Fruit fly (Drosophila melanogaster) whole organism, adult: ENCODE data around the gene Phs.

ENCODE experiments used
- CG11617 ChIP-seq: fragments of 200-800 bp; sonication (Bioruptor generic); optimal IDR thresholded peaks from 2 replicates; lab custom pipeline; 2017; ENCODE audit warnings: mild to moderate bottlenecking, missing biosample characterization, missing genetic modification reagents, missing genetic modification characterization
- CG12768 ChIP-seq: fragments of 200-800 bp; sonication (Bioruptor generic); optimal IDR thresholded peaks from 2 replicates; lab custom pipeline; 2017; ENCODE audit warnings: missing biosample characterization, missing genetic modification characterization, mild to moderate bottlenecking, moderate library complexity, missing genetic modification reagents
- CG14711 ChIP-seq: fragments of 200-800 bp; sonication (Bioruptor generic); optimal IDR thresholded peaks from 2 replicates; lab custom pipeline; 2018; ENCODE audit warnings: missing biosample characterization, mild to moderate bottlenecking, missing genetic modification characterization, moderate library complexity
- CG1620 ChIP-seq: fragments of 200-800 bp; sonication (Bioruptor generic); optimal IDR thresholded peaks from 2 replicates; lab custom pipeline; 2016; ENCODE audit warnings: missing biosample characterization, missing genetic modification characterization
- CG33017 ChIP-seq: fragments of 200-800 bp; sonication (Bioruptor generic); optimal IDR thresholded peaks from 2 replicates; lab custom pipeline; 2018; ENCODE audit warnings: missing biosample characterization, mild to moderate bottlenecking, missing genetic modification characterization, moderate library complexity
- CG5204 ChIP-seq: fragments of 200-800 bp; sonication (Bioruptor generic); optimal IDR thresholded peaks from 2 replicates; lab custom pipeline; 2016; ENCODE audit warnings: missing biosample characterization, missing genetic modification characterization
- CG7045 ChIP-seq: fragments of 200-800 bp; sonication (Bioruptor generic); optimal IDR thresholded peaks from 2 replicates; lab custom pipeline; 2017; ENCODE audit warnings: missing biosample characterization, mild to moderate bottlenecking, missing genetic modification characterization
- CG7101 ChIP-seq: fragments of 200-800 bp; sonication (Bioruptor generic); optimal IDR thresholded peaks from 2 replicates; lab custom pipeline; 2018; ENCODE audit warnings: missing biosample characterization, mild to moderate bottlenecking, missing genetic modification characterization, moderate library complexity
- Clk ChIP-seq: fragments of 200-800 bp; sonication (Bioruptor generic); optimal IDR thresholded peaks from 2 replicates; lab custom pipeline; 2017; ENCODE audit warnings: missing biosample characterization, missing genetic modification characterization
- Crg-1 ChIP-seq: fragments of 200-800 bp; sonication (Bioruptor generic); optimal IDR thresholded peaks from 2 replicates; lab custom pipeline; 2016; ENCODE audit warnings: missing biosample characterization, missing genetic modification characterization
- Hr96 ChIP-seq: fragments of 200-800 bp; sonication (Bioruptor generic); optimal IDR thresholded peaks from 2 replicates; lab custom pipeline; 2016; ENCODE audit warnings: missing biosample characterization, missing genetic modification characterization
- Mnt ChIP-seq: fragments of 200-800 bp; sonication (Bioruptor generic); optimal IDR thresholded peaks from 2 replicates; lab custom pipeline; 2016; ENCODE audit warnings: missing biosample characterization, mild to moderate bottlenecking, missing genetic modification characterization
- bab1 ChIP-seq: fragments of 200-800 bp; sonication (Bioruptor generic); optimal IDR thresholded peaks from 3 replicates; lab custom pipeline; 2019; ENCODE audit warnings: missing biosample characterization, mild to moderate bottlenecking, missing genetic modification characterization, moderate library complexity
- cic ChIP-seq: fragments of 200-800 bp; sonication (Bioruptor generic); optimal IDR thresholded peaks from 2 replicates; lab custom pipeline; 2017; ENCODE audit warnings: missing biosample characterization, mild to moderate bottlenecking, missing genetic modification characterization, moderate library complexity
- cnc ChIP-seq, 2 experiments: fragments of >200 bp; optimal IDR thresholded peaks; 2 replicates each; lab custom pipeline; 2017
- kay ChIP-seq: fragments of 200-800 bp; sonication (Bioruptor generic); peaks from one replicate; lab custom pipeline; 2016; ENCODE audit warnings: missing biosample characterization, missing genetic modification characterization, borderline replicate concordance
- ovo ChIP-seq: fragments of 200-800 bp; sonication (Bioruptor generic); optimal IDR thresholded peaks from 2 replicates; lab custom pipeline; 2016; ENCODE audit warnings: missing biosample characterization, missing genetic modification characterization
- pad ChIP-seq: fragments of 200-800 bp; sonication (Bioruptor generic); optimal IDR thresholded peaks from 3 replicates; lab custom pipeline; 2017; ENCODE audit warnings: missing biosample characterization, missing genetic modification characterization, mild to moderate bottlenecking, moderate library complexity, missing genetic modification reagents
- tj ChIP-seq: fragments of 200-800 bp; sonication (Bioruptor generic); optimal IDR thresholded peaks from 3 replicates; lab custom pipeline; 2017; ENCODE audit warnings: missing biosample characterization, mild to moderate bottlenecking, missing genetic modification characterization, moderate library complexity
- toe ChIP-seq: fragments of 200-800 bp; sonication (Bioruptor generic); optimal IDR thresholded peaks from 2 replicates; lab custom pipeline; 2016; ENCODE audit warnings: missing biosample characterization, missing genetic modification characterization

Phs gene

DNA sequence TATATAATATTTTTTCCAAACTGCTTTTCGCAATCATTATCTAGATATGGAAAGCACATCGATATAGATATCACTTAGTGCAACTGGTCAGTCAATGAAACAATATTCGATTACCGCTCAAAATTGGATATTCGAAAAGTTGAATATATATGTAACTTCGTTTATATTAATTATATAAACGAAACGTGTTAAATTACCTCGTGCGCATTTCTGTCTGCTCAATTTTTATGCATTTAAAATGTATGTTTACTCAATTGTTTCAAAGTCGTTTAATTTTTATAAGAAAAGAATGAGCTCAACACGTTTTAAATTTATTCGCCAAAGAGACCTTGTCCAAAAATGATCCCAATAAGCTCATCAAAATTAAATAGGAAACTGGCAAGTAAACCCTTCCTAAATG is 30.9 kb downstream of the Phs start, which contains the start of gene CG43084:
Gene CG43084, plus strand, starts transcription at position 301 of the 400 bp plus-strand sequence.
- TF ChIP-seq pad (GFP tag; lab: Kevin White, UChicago) (no peak), Clk (GFP tag; lab: Kevin White, UChicago) (no peak), CG33017 (tag; lab: Kevin White, UChicago) (no peak), CG11617 (GFP tag; lab: Kevin White, UChicago) (no peak), CG14711 (tag; lab: Kevin White, UChicago) (no peak), kay (GFP tag; lab: Kevin White, UChicago) (no peak), cnc (optimal IDR thresholded peaks at IDR 0.05; lab: Kevin White, UChicago) (no peak), CG7045 (GFP tag; lab: Kevin White, UChicago) (no peak), toe (no peak)

DNA sequence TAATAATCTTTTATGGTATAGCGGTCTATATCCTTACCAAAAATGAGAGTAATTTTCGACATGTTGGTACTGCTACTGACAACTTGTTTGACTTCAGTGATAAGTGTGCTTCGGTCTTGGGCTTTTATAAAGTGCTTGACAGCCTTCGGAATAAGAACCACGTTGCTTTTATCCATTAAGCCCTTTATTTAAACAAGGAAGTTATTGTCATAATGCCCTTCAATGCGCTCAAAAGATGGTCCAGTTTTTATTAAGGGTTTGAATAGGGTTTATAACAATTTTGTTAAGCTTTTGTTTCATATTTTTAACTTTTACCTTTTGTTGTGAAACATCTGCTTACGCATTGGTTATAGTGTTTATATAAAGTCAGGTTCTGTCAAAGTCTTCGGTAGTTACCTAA is 32.5 kb downstream of the Phs start, which contains the start of the genes Eig71Ec and Eig71Ed:
Gene Eig71Ec, minus strand, starts transcription at position 101 of the 400 bp plus-strand sequence.
Gene Eig71Ed, plus strand, starts transcription at position 384 of the 400 bp plus-strand sequence.
- TF ChIP-seq CG7101 (no peak), CG5204 (GFP tag; lab: Kevin White, UChicago) (no peak), CG14711 (tag; lab: Kevin White, UChicago) (no peak), pad (GFP tag; lab: Kevin White, UChicago) (no peak), CG11617 (GFP tag; lab: Kevin White, UChicago) (no peak), ovo (GFP tag; lab: Kevin White, UChicago) (no peak), toe (no peak), cic (GFP tag; lab: Kevin White, UChicago) (no peak), CG12768 (GFP tag; lab: Kevin White, UChicago) (no peak), Clk (GFP tag; lab: Kevin White, UChicago) (no peak), CG7045 (GFP tag; lab: Kevin White, UChicago) (no peak)

DNA sequence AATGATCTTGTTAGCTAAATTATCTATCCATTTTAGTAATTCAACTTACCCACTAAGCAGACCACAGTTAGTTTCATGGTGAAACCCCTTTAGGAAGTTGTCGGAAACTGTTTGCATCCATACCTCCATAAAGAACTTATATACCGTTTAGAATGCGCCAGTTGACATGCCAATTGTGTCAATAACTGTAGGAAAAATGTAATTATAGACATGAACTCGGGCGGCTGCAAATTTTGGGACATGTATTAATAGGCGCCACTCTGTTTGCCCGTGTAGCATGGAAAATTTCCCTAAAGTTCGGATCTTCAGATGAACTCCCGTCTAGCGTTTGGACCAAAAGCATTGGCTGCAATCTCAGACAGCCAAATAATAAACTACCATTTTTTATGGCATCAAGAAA is 36.2 kb downstream of the Phs start, which contains the start of gene Eig71Ee:
Gene Eig71Ee, minus strand, starts transcription at position 101 of the 400 bp plus-strand sequence.
- TF ChIP-seq Crg-1 (GFP tag; lab: Kevin White, UChicago) (no peak), pad (GFP tag; lab: Kevin White, UChicago) (no peak), cnc (optimal IDR thresholded peaks at IDR 0.05; lab: Kevin White, UChicago) (no peak), toe (no peak), tj (GFP tag; lab: Kevin White, UChicago) (no peak), Mnt (no peak), ovo (GFP tag; lab: Kevin White, UChicago) (no peak), CG7045 (GFP tag; lab: Kevin White, UChicago) (no peak), Hr96 (GFP tag; lab: Kevin White, UChicago) (no peak), CG7101 (no peak), bab1 (GFP tag; lab: Kevin White, UChicago) (no peak), CG14711 (tag; lab: Kevin White, UChicago) (no peak), CG1620 (GFP tag; lab: Kevin White, UChicago) (no peak), CG33017 (tag; lab: Kevin White, UChicago) (no peak), cic (GFP tag; lab: Kevin White, UChicago) (no peak), CG12768 (GFP tag; lab: Kevin White, UChicago) (no peak), Clk (GFP tag; lab: Kevin White, UChicago) (no peak), kay (GFP tag; lab: Kevin White, UChicago) (no peak), CG11617 (GFP tag; lab: Kevin White, UChicago) (no peak)

DNA sequence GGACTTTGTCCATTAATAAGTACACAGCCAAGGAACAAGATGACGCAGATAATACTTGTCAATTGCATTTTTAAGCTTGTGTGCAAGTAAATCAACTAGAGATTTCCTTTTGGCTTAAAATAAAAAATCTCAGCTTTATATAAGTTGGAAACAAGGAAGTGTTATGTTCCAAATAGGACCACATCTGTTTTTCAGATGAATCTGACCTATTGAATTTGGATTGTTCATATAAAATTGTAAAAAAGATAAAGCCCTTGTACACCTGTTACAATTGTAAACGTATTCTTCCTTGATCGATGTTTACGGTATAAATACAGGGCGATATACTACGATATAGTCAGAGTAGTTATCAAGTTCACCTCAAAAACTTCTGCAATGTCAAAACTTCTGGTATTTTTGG is 37.6 kb downstream of the Phs start, which contains the start of the genes Eig71Ef and Eig71Eg:
Gene Eig71Ef, minus strand, starts transcription at position 101 of the 400 bp plus-strand sequence.
Gene Eig71Eg, plus strand, starts transcription at position 339 of the 400 bp plus-strand sequence.
- TF ChIP-seq Clk (GFP tag; lab: Kevin White, UChicago), result no peak
- no peak for TF ChIP-seq CG1620 (GFP tag; lab: Kevin White, UChicago)
- TF ChIP-seq Mnt, result no peak
- TF ChIP-seq CG7045 (GFP tag; lab: Kevin White, UChicago), result no peak
- TF ChIP-seq Crg-1 (GFP tag; lab: Kevin White, UChicago), result no peak
- no peak for TF ChIP-seq tj (GFP tag; lab: Kevin White, UChicago)
- TF ChIP-seq bab1 (GFP tag; lab: Kevin White, UChicago), result no peak
- TF ChIP-seq pad (GFP tag; lab: Kevin White, UChicago), result no peak
- TF ChIP-seq CG5204 (GFP tag; lab: Kevin White, UChicago), result no peak
- no peak for TF ChIP-seq CG11617 (GFP tag; lab: Kevin White, UChicago)
- TF ChIP-seq cnc (optimal IDR thresholded peaks at IDR 0.05; lab: Kevin White, UChicago), result no peak
- no peak for TF ChIP-seq Hr96 (GFP tag; lab: Kevin White, UChicago)
- no peak for TF ChIP-seq CG7101
- TF ChIP-seq CG14711 (tag; lab: Kevin White, UChicago), result no peak
- TF ChIP-seq toe, result no peak
- TF ChIP-seq cic (GFP tag; lab: Kevin White, UChicago), result no peak

DNA sequence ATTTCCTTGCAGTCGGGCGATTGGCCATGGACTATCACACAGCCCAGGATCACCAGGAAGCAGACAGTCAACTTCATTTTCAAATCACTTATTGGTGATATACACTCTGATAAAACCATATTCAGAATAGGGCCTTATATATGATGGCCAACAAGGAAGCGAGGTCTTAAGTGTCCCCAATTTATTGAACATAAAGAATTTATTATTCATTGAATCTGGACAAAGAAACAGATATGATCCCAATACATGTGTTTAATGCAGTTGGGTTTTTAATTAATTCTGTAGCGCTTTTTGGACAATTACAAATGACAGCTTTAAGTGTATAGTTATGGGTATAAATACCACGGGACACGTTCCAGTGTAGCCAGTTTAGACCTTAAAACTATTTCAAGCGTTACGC is 39.6 kb downstream of the Phs start, which contains the start of the genes Eig71Eh and Eig71Ei:
Gene Eig71Eh, minus strand, starts transcription at position 101 of the 400 bp plus-strand sequence.
Gene Eig71Ei, plus strand, starts transcription at position 367 of the 400 bp plus-strand sequence.
- TF ChIP-seq CG1620 (GFP tag; lab: Kevin White, UChicago) (no peak), kay (GFP tag; lab: Kevin White, UChicago) (no peak), tj (GFP tag; lab: Kevin White, UChicago) (no peak), Hr96 (GFP tag; lab: Kevin White, UChicago) (no peak), Crg-1 (GFP tag; lab: Kevin White, UChicago) (no peak), CG33017 (tag; lab: Kevin White, UChicago) (no peak), ovo (GFP tag; lab: Kevin White, UChicago) (no peak), CG11617 (GFP tag; lab: Kevin White, UChicago) (no peak), cic (GFP tag; lab: Kevin White, UChicago) (no peak), CG5204 (GFP tag; lab: Kevin White, UChicago) (no peak)
